Fruit fly (Drosophila melanogaster): Measurements from ENCODE around the gene dop.

The dop gene

DNA sequence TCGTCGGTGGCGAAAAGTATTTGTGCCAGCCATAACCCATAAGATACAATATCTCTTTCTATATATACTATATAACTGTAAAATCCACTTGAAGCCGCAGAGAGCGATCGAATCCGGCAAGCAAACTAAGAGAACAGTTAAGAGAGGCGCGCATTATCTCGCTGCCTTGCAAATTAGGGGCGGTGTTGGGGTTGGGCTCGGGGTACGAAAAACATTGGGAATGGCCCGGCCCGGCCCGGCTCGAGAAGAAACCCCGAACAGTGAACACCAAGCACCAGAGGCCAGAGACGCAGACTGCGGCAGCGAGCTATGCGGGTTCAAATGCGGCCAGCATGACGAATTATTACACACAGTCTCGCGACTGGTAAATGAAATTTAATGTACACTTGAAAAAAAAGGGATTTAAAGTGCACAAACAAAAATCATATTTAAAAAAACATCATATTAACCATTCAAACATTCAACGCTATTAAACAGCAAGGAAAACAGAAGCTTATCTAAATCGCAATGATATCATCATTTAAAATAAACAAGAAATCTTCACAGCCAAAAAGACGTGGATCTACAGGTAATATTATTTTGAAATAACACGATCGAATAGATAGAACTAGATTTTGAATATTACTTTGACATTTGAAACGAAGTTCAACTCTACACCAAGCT is 33.3 kb upstream of the dop start (continued):
- TF ChIP-seq cwo (GFP tag; optimal IDR thresholded peaks at IDR 0.05) (peak; percentile 34), CG17829 (tag; optimal IDR thresholded peaks at IDR 0.05) (peak; percentile 14), dati (GFP tag; IDR thresholded peaks at IDR 0.05) (no peak), fd96Cb (tag; optimal IDR thresholded peaks at IDR 0.05) (peak; percentile 66), Six4 (GFP tag; optimal IDR thresholded peaks at IDR 0.05) (peak; percentile 44), CG9437 (GFP tag; optimal IDR thresholded peaks at IDR 0.05) (peak; percentile 33), Kr (GFP tag; optimal IDR thresholded peaks at IDR 0.05) (no peak), Tbp (GFP tag; optimal IDR thresholded peaks at IDR 0.05) (no peak), org-1 (GFP tag; optimal IDR thresholded peaks at IDR 0.05) (no peak), CG10366 (GFP tag; IDR thresholded peaks at IDR 0.05) (peak; percentile 35; the same call in 1 of the 2 replicates), H2.0 (GFP tag; IDR thresholded peaks at IDR 0.05) (peak; percentile 55; the same call in 1 of the 2 replicates), Dp (GFP tag; optimal IDR thresholded peaks at IDR 0.05) (no peak), CG12104 (GFP tag; optimal IDR thresholded peaks at IDR 0.05) (peak; percentile 63), zfh1 (GFP tag; IDR thresholded peaks at IDR 0.05) (peak; percentile 45; the same call in 1 of the 3 replicates), ftz-f1 (GFP tag; optimal IDR thresholded peaks at IDR 0.05) (no peak), Rfx (GFP tag; IDR thresholded peaks at IDR 0.05) (peak; percentile 23; the same call in 1 of the 2 replicates), Taf1 (GFP tag; IDR thresholded peaks at IDR 0.05) (no peak), CG4424 (GFP tag; optimal IDR thresholded peaks at IDR 0.05) (peak; percentile 63), abd-A (tag; optimal IDR thresholded peaks at IDR 0.05) (peak; percentile 10), CG15011 (GFP tag; optimal IDR thresholded peaks at IDR 0.05) (no peak), vvl (GFP tag; IDR thresholded peaks at IDR 0.05) (peak; percentile 73), CG2199 (GFP tag; IDR thresholded peaks at IDR 0.05) (peak; percentile 91), Dll (GFP tag; IDR thresholded peaks at IDR 0.05; ENCODE audit: partially characterized antibody) (no peak), H15 (GFP tag; IDR thresholded peaks at IDR 0.05) (no peak), CG11696 (GFP tag; IDR thresholded peaks at IDR 0.05) (no peak), CkIIα-i1 (GFP tag; IDR thresholded peaks at IDR 0.05) (no peak), CG4820 (GFP tag; optimal IDR thresholded peaks at IDR 0.05) (peak; percentile 44), nerfin-1 (tag; optimal IDR thresholded peaks at IDR 0.05) (no peak), CG1792 (GFP tag; optimal IDR thresholded peaks at IDR 0.05) (peak; percentile 5), sens (GFP tag) (peak; percentile 84), tgo (GFP tag; IDR thresholded peaks at IDR 0.05) (peak; percentile 63), CG9876 (GFP tag; optimal IDR thresholded peaks at IDR 0.05) (peak; percentile 22), schlank (tag; optimal IDR thresholded peaks at IDR 0.05) (no peak), bsh (GFP tag; optimal IDR thresholded peaks at IDR 0.05) (peak in 1 of 2 experiments; percentile 15), Side (GFP tag; optimal IDR thresholded peaks at IDR 0.05) (peak; percentile 33), CG6689 (GFP tag; IDR thresholded peaks at IDR 0.05) (peak; percentile 34; the same call in 1 of the 2 replicates), CG5180 (GFP tag; optimal IDR thresholded peaks at IDR 0.05) (peak; percentile 45), chif (GFP tag; optimal IDR thresholded peaks at IDR 0.05) (peak in 1 of 2 experiments; percentile 33), Awh (GFP tag; IDR thresholded peaks at IDR 0.05) (0 out of 2 replicates have a peak, but pooled peaks have one; percentile 41), Dad (GFP tag; optimal IDR thresholded peaks at IDR 0.05) (no peak), Med (GFP tag) (peak; percentile 60), Chrac-16 (GFP tag; optimal IDR thresholded peaks at IDR 0.05) (peak; percentile 1), zen (tag; optimal IDR thresholded peaks at IDR 0.05) (no peak), CG9797 (GFP tag; optimal IDR thresholded peaks at IDR 0.05) (no peak), CG34224 (GFP tag; IDR thresholded peaks at IDR 0.05; ENCODE audit: partially characterized antibody) (no peak), ci (GFP tag; IDR thresholded peaks at IDR 0.05) (peak; percentile 54; the same call in 2 of the 3 replicates), Ptx1 (GFP tag; IDR thresholded peaks at IDR 0.05) (peak; percentile 71), tio (GFP tag; optimal IDR thresholded peaks at IDR 0.05) (peak; percentile 46), Aef1 (GFP tag; IDR thresholded peaks at IDR 0.05) (0 out of 3 replicates have a peak, but pooled peaks have one; percentile 29), zfh2 (GFP tag; optimal IDR thresholded peaks at IDR 0.05) (peak; percentile 22)

Data from whole organism, embryonic.